Fruit fly (Drosophila melanogaster): ENCODE data around the gene CG42728.

- TF ChIP-seq pan (optimal IDR thresholded peaks at IDR 0.05) (no peak), Dll (optimal IDR thresholded peaks at IDR 0.05) (no peak), EcR (GFP tag; optimal IDR thresholded peaks at IDR 0.05) (no peak), psq (optimal IDR thresholded peaks at IDR 0.05) (no peak), usp (GFP tag; optimal IDR thresholded peaks at IDR 0.05) (no peak), CG8478 (optimal IDR thresholded peaks at IDR 0.05) (no peak)
Observed at dm6 chr3L:15562727-15563057, 34.7 kb upstream of the CG42728 start.

Measured in whole organism.